Fruit fly (Drosophila melanogaster) S2 (cell line): Measurements from ENCODE around the gene ds.

Source experiments
- CG8478 ChIP-seq: fragments of >200 bp; optimal IDR thresholded peaks from 2 replicates; lab custom pipeline; 2018
- CTCF ChIP-seq, 2 experiments: fragments of >200 bp; optimal IDR thresholded peaks; 2 replicates each; lab custom pipeline; 2018

dm6 chr2L:601848-602247, 112.9 kb downstream of the ds start:
- TF ChIP-seq CTCF (optimal IDR thresholded peaks at IDR 0.05; lab: Kevin White, UChicago), result peak in 1 of 2 experiments; percentile 20
- TF ChIP-seq CG8478 (lab: Kevin White, UChicago), result no peak
